Fruit fly (Drosophila melanogaster) Kc167 (cell line): Measurements from ENCODE around the gene CG11426.

Experiments used
- Myc ChIP-seq: fragments of >200 bp; optimal IDR thresholded peaks from 2 replicates; lab custom pipeline; 2017; ENCODE audit warnings: missing external identifiers
- Sin3A ChIP-seq: fragments of >200 bp; optimal IDR thresholded peaks from 2 replicates; lab custom pipeline; 2018; ENCODE audit warnings: missing external identifiers
- h ChIP-seq: fragments of >200 bp; optimal IDR thresholded peaks from 3 replicates; lab custom pipeline; 2018; ENCODE audit warnings: missing external identifiers
- insv ChIP-seq: fragments of >200 bp; optimal IDR thresholded peaks from 3 replicates; lab custom pipeline; 2018; ENCODE audit warnings: missing external identifiers
- psq ChIP-seq: fragments of >200 bp; optimal IDR thresholded peaks from 2 replicates; lab custom pipeline; 2017; ENCODE audit warnings: missing external identifiers
- ttk ChIP-seq: sonication (Bioruptor generic); optimal IDR thresholded peaks from 2 replicates; lab custom pipeline; 2017; ENCODE audit warnings: missing external identifiers

dm6 chr3L:22503730-22504129, 33.4 kb downstream of the CG11426 start, which contains the start of gene CG43331:
- TF ChIP-seq ttk (lab: Kevin White, UChicago) (no peak), psq (lab: Kevin White, UChicago) (no peak), Myc (lab: Kevin White, UChicago) (no peak), h (lab: Kevin White, UChicago) (no peak), insv (lab: Kevin White, UChicago) (no peak), Sin3A (no peak)
